Fruit fly (Drosophila melanogaster) whole organism, embryonic: ENCODE data around the gene CG31886.

Experiments used
- Asciz ChIP-seq: fragments of 200-800 bp; sonication (Bioruptor generic); optimal IDR thresholded peaks from 2 replicates; lab custom pipeline; 2017; ENCODE audit warnings: missing biosample characterization, mild to moderate bottlenecking, missing genetic modification characterization, missing genetic modification reagents
- BEAF-32 ChIP-seq: fragments of 200-800 bp; sonication (Bioruptor generic); optimal IDR thresholded peaks from 3 replicates; lab custom pipeline; 2017; ENCODE audit warnings: missing biosample characterization, missing genetic modification characterization, mild to moderate bottlenecking, moderate library complexity, missing genetic modification reagents
- CG11085 ChIP-seq: fragments of 200-800 bp; sonication (Bioruptor generic); IDR thresholded peaks from 2 replicates; pipeline ENCODE4 v1.3.6; 2022; ENCODE audit warnings: missing biosample characterization, missing genetic modification characterization
- CG13775 ChIP-seq: fragments of 200-800 bp; sonication (Bioruptor generic); optimal IDR thresholded peaks from 3 replicates; lab custom pipeline; 2017; ENCODE audit warnings: missing biosample characterization, mild to moderate bottlenecking, missing genetic modification characterization
- CG15011 ChIP-seq: fragments of 200-800 bp; sonication (Bioruptor generic); optimal IDR thresholded peaks from 3 replicates; lab custom pipeline; 2018; ENCODE audit warnings: missing biosample characterization, mild to moderate bottlenecking, missing genetic modification characterization
- CG15514 ChIP-seq: fragments of 200-800 bp; sonication (Bioruptor generic); optimal IDR thresholded peaks from 3 replicates; lab custom pipeline; 2017; ENCODE audit warnings: missing biosample characterization, missing genetic modification characterization, mild to moderate bottlenecking, moderate library complexity, missing genetic modification reagents
- CG1603 ChIP-seq: fragments of 200-800 bp; sonication (Bioruptor generic); optimal IDR thresholded peaks from 2 replicates; lab custom pipeline; 2019; ENCODE audit warnings: missing biosample characterization, mild to moderate bottlenecking, missing genetic modification characterization, moderate library complexity
- CG1647 ChIP-seq: fragments of 200-800 bp; sonication (Bioruptor generic); optimal IDR thresholded peaks from 3 replicates; lab custom pipeline; 2016; ENCODE audit warnings: missing biosample characterization, missing genetic modification characterization
- CG17568 ChIP-seq: fragments of 200-800 bp; sonication (Bioruptor generic); optimal IDR thresholded peaks from 2 replicates; lab custom pipeline; 2018; ENCODE audit warnings: missing biosample characterization, mild to moderate bottlenecking, missing genetic modification characterization, moderate library complexity
- CG17612 ChIP-seq: fragments of 200-800 bp; sonication (Bioruptor generic); IDR thresholded peaks from 2 replicates; pipeline ENCODE4 v1.3.6; 2022; ENCODE audit warnings: missing biosample characterization, missing genetic modification characterization
- CG18476 ChIP-seq: fragments of 200-800 bp; sonication (Bioruptor generic); optimal IDR thresholded peaks from 2 replicates; lab custom pipeline; 2016; ENCODE audit warnings: missing biosample characterization, mild to moderate bottlenecking, missing genetic modification characterization
- CG32532 ChIP-seq: fragments of 200-800 bp; sonication (Bioruptor generic); IDR thresholded peaks from 2 replicates; pipeline ENCODE4 v1.3.6; 2022; ENCODE audit warnings: missing biosample characterization, missing genetic modification characterization
- CG3407 ChIP-seq: fragments of 200-800 bp; sonication (Bioruptor generic); optimal IDR thresholded peaks from 2 replicates; lab custom pipeline; 2018; ENCODE audit warnings: missing biosample characterization, mild to moderate bottlenecking, missing genetic modification characterization
- CG34376 ChIP-seq: fragments of 200-800 bp; sonication (Bioruptor generic); optimal IDR thresholded peaks from 2 replicates; lab custom pipeline; 2018; ENCODE audit warnings: missing biosample characterization, mild to moderate bottlenecking, missing genetic modification characterization
- CG7745 ChIP-seq: fragments of 200-800 bp; sonication (Bioruptor generic); optimal IDR thresholded peaks from 2 replicates; lab custom pipeline; 2018; ENCODE audit warnings: missing biosample characterization, mild to moderate bottlenecking, missing genetic modification characterization, moderate library complexity
- CG8281 ChIP-seq: fragments of 200-800 bp; sonication (Bioruptor generic); optimal IDR thresholded peaks from 2 replicates; lab custom pipeline; 2018; ENCODE audit warnings: missing biosample characterization, mild to moderate bottlenecking, missing genetic modification characterization, moderate library complexity
- D19A ChIP-seq: fragments of 200-800 bp; optimal IDR thresholded peaks from 3 replicates; lab custom pipeline; 2019; ENCODE audit warnings: missing biosample characterization, mild to moderate bottlenecking, missing genetic modification characterization, moderate library complexity
- Dek ChIP-seq: fragments of 200-800 bp; sonication (Bioruptor generic); optimal IDR thresholded peaks from 3 replicates; lab custom pipeline; 2019; ENCODE audit warnings: missing biosample characterization, mild to moderate bottlenecking, missing genetic modification characterization, moderate library complexity
- Dip3 ChIP-seq: fragments of 200-800 bp; sonication (Bioruptor generic); optimal IDR thresholded peaks from 3 replicates; lab custom pipeline; 2016; ENCODE audit warnings: missing biosample characterization, missing genetic modification characterization
- Ets65A ChIP-seq: fragments of 200-800 bp; sonication (Bioruptor generic); peaks from one replicate; lab custom pipeline; 2016; ENCODE audit warnings: missing biosample characterization, missing genetic modification characterization
- H15 ChIP-seq: fragments of 200-800 bp; sonication (Bioruptor generic); IDR thresholded peaks from 3 replicates; pipeline ENCODE4 v1.3.6; 2022; ENCODE audit warnings: missing biosample characterization, missing genetic modification characterization
- H2.0 ChIP-seq: fragments of 200-800 bp; sonication (Bioruptor generic); IDR thresholded peaks from 2 replicates; pipeline ENCODE4 v1.3.6; 2022; ENCODE audit warnings: missing biosample characterization, missing genetic modification characterization
- HLH54F ChIP-seq: fragments of 200-800 bp; sonication (Bioruptor generic); optimal IDR thresholded peaks from 3 replicates; lab custom pipeline; 2016; ENCODE audit warnings: missing biosample characterization, missing genetic modification characterization
- Rx ChIP-seq: fragments of 200-800 bp; sonication (Bioruptor generic); IDR thresholded peaks from 2 replicates; pipeline ENCODE4 v1.3.6; 2022; ENCODE audit warnings: missing biosample characterization, missing genetic modification characterization
- Ssrp ChIP-seq: fragments of 200-800 bp; sonication (Bioruptor generic); optimal IDR thresholded peaks from 2 replicates; lab custom pipeline; 2018; ENCODE audit warnings: missing biosample characterization, mild to moderate bottlenecking, missing genetic modification characterization, moderate library complexity
- TFAM ChIP-seq: fragments of 200-800 bp; sonication (Bioruptor generic); optimal IDR thresholded peaks from 2 replicates; lab custom pipeline; 2017; ENCODE audit warnings: missing biosample characterization, missing genetic modification characterization, inconsistent platforms
- Xbp1 ChIP-seq: fragments of 200-800 bp; sonication (Bioruptor generic); optimal IDR thresholded peaks from 3 replicates; lab custom pipeline; 2016; ENCODE audit warnings: missing biosample characterization, mild to moderate bottlenecking, missing genetic modification characterization
- Xrp1 ChIP-seq: fragments of 200-800 bp; sonication (Bioruptor generic); IDR thresholded peaks from 2 replicates; pipeline ENCODE4 v1.3.6; 2022; ENCODE audit warnings: missing biosample characterization, missing genetic modification characterization
- ase ChIP-seq: fragments of 200-800 bp; sonication (Bioruptor generic); IDR thresholded peaks from 3 replicates; pipeline ENCODE4 v1.3.6; 2022; ENCODE audit warnings: missing biosample characterization, missing genetic modification characterization
- cad ChIP-seq: fragments of >200 bp; optimal IDR thresholded peaks from 2 replicates; lab custom pipeline; 2017; ENCODE audit warnings: missing biosample characterization, missing genetic modification characterization
- cas ChIP-seq: fragments of 200-800 bp; sonication (Bioruptor generic); IDR thresholded peaks from 2 replicates; pipeline ENCODE4 v1.3.6; 2022; ENCODE audit warnings: missing biosample characterization, missing genetic modification characterization
- fd3F ChIP-seq: fragments of 200-800 bp; sonication (Bioruptor generic); optimal IDR thresholded peaks from 2 replicates; lab custom pipeline; 2018; ENCODE audit warnings: missing biosample characterization, mild to moderate bottlenecking, missing genetic modification characterization, moderate library complexity
- grn ChIP-seq: fragments of 200-800 bp; sonication (Bioruptor generic); optimal IDR thresholded peaks from 3 replicates; lab custom pipeline; 2017; ENCODE audit warnings: missing biosample characterization, missing genetic modification characterization
- gsb-n ChIP-seq: fragments of 200-800 bp; sonication (Bioruptor generic); optimal IDR thresholded peaks from 3 replicates; lab custom pipeline; 2018; ENCODE audit warnings: missing biosample characterization, mild to moderate bottlenecking, missing genetic modification characterization
- ham ChIP-seq: fragments of 200-800 bp; sonication (Bioruptor generic); IDR thresholded peaks from 2 replicates; pipeline ENCODE4 v1.3.6; 2022; ENCODE audit warnings: missing biosample characterization, missing genetic modification characterization
- hb ChIP-seq: fragments of 200-800 bp; sonication (Bioruptor generic); IDR thresholded peaks from 3 replicates; pipeline ENCODE4 v1.3.6; 2022; ENCODE audit warnings: missing biosample characterization, missing genetic modification characterization; ENCODE audit not compliant: partially characterized antibody
- hbn ChIP-seq: fragments of 200-800 bp; sonication (Bioruptor generic); IDR thresholded peaks from 2 replicates; pipeline ENCODE4 v1.3.6; 2022; ENCODE audit warnings: missing biosample characterization, missing genetic modification characterization; ENCODE audit not compliant: partially characterized antibody
- her ChIP-seq: fragments of 200-800 bp; sonication (Bioruptor generic); optimal IDR thresholded peaks from 2 replicates; lab custom pipeline; 2016; ENCODE audit warnings: missing biosample characterization, missing genetic modification characterization
- lmd ChIP-seq: fragments of 200-800 bp; sonication (Bioruptor generic); IDR thresholded peaks from 2 replicates; pipeline ENCODE4 v1.3.6; 2022; ENCODE audit warnings: missing biosample characterization, missing genetic modification characterization
- luna ChIP-seq: fragments of 200-800 bp; sonication (Bioruptor generic); optimal IDR thresholded peaks from 2 replicates; lab custom pipeline; 2016; ENCODE audit warnings: missing biosample characterization, missing genetic modification characterization
- maf-S ChIP-seq: fragments of 200-800 bp; sonication (Bioruptor generic); optimal IDR thresholded peaks from 2 replicates; lab custom pipeline; 2016; ENCODE audit warnings: missing biosample characterization, missing genetic modification characterization
- mirr ChIP-seq: fragments of 200-800 bp; sonication (Bioruptor generic); optimal IDR thresholded peaks from 3 replicates; lab custom pipeline; 2018; ENCODE audit warnings: missing biosample characterization, mild to moderate bottlenecking, missing genetic modification characterization
- pan ChIP-seq, 4 experiments: fragments of >200 bp in 3 of 4; fragments of 200-800 bp in 1 of 4; sonication (Bioruptor generic) in 1 of 4; optimal IDR thresholded peaks in 3 of 4; IDR thresholded peaks in 1 of 4; 2 replicates each; pipeline versions ENCODE4 v1.3.6 to Lab custom; 2017 to 2022; ENCODE audit warnings: missing biosample characterization in 2 of 4, missing genetic modification characterization in 2 of 4, mixed read lengths in 1 of 4
- pros ChIP-seq: fragments of 200-800 bp; sonication (Bioruptor generic); optimal IDR thresholded peaks from 3 replicates; lab custom pipeline; 2019; ENCODE audit warnings: missing biosample characterization, mild to moderate bottlenecking, missing genetic modification characterization, moderate library complexity
- so ChIP-seq: fragments of 200-800 bp; sonication (Bioruptor generic); IDR thresholded peaks from 3 replicates; pipeline ENCODE4 v1.3.6; 2022; ENCODE audit warnings: missing biosample characterization, missing genetic modification characterization
- sob ChIP-seq: fragments of 200-800 bp; sonication (Bioruptor generic); IDR thresholded peaks from 2 replicates; pipeline ENCODE4 v1.3.6; 2022; ENCODE audit warnings: missing biosample characterization, missing genetic modification characterization
- stwl ChIP-seq: fragments of 200-800 bp; sonication (Bioruptor generic); optimal IDR thresholded peaks from 3 replicates; lab custom pipeline; 2018; ENCODE audit warnings: missing biosample characterization, mild to moderate bottlenecking, missing genetic modification characterization, moderate library complexity
- vfl ChIP-seq: fragments of 200-800 bp; sonication (Bioruptor generic); optimal IDR thresholded peaks from 2 replicates; lab custom pipeline; 2016; ENCODE audit warnings: missing biosample characterization, missing genetic modification characterization
- vvl ChIP-seq: fragments of 200-800 bp; sonication (Bioruptor generic); IDR thresholded peaks from 2 replicates; pipeline ENCODE4 v1.3.6; 2022; ENCODE audit warnings: missing biosample characterization, missing genetic modification characterization
- zen ChIP-seq: fragments of 200-800 bp; sonication (Bioruptor generic); optimal IDR thresholded peaks from 3 replicates; lab custom pipeline; 2018; ENCODE audit warnings: missing biosample characterization, mild to moderate bottlenecking, missing genetic modification characterization, moderate library complexity
- zfh1 ChIP-seq: fragments of 200-800 bp; sonication (Bioruptor generic); IDR thresholded peaks from 3 replicates; pipeline ENCODE4 v1.3.6; 2022; ENCODE audit warnings: missing biosample characterization, missing genetic modification characterization

The CG31886 gene

DNA sequence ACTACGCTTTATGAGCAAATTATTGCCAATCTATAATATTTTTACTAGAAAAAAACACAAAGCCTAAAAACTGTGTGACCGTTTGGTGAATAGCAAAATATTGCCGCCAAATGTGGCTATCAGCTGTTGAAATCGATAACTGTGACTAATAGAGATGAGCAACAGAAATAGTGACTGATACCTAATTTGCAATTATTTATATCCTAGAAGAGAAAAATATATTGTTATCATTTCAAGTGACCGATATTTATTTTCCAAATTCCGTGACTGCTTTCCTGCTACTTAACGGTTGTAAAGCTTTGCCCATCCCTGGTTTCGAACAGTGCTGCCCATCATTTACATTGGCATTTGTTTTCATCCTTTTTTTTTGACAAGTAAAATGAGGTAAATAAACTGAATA lies 38.4 kb upstream of the CG31886 start, which contains the start of the genes alien and CG18661 (continued):
- no peak for TF ChIP-seq Asciz
- peak; percentile 88 for TF ChIP-seq zfh1 (GFP tag; lab: Robert Waterston, UW)
- TF ChIP-seq HLH54F (GFP tag; lab: Kevin White, UChicago), result peak; percentile 82
- peak; percentile 9 for TF ChIP-seq CG15011 (GFP tag; lab: Kevin White, UChicago)
- peak; percentile 69 for TF ChIP-seq grn
- TF ChIP-seq Ssrp (tag; lab: Kevin White, UChicago), result peak; percentile 91
- peak; percentile 95 for TF ChIP-seq Dip3 (GFP tag; lab: Kevin White, UChicago)
- TF ChIP-seq vfl, result peak; percentile 71
- TF ChIP-seq TFAM, result no peak
- peak; percentile 71; the same call in 1 of the 2 replicates for TF ChIP-seq ham (GFP tag; lab: Robert Waterston, UW)
- TF ChIP-seq lmd (GFP tag; lab: Robert Waterston, UW), result peak; percentile 91
- no peak for TF ChIP-seq cad (GFP tag; lab: Kevin White, UChicago)
- TF ChIP-seq CG7745 (tag; lab: Kevin White, UChicago), result no peak
- peak; percentile 98 for TF ChIP-seq Ets65A (GFP tag; lab: Kevin White, UChicago)
- TF ChIP-seq mirr (GFP tag; lab: Kevin White, UChicago), result peak; percentile 23
- TF ChIP-seq vvl, result peak; percentile 92
- TF ChIP-seq CG17568, result no peak
- peak; percentile 60 for TF ChIP-seq gsb-n (tag; lab: Kevin White, UChicago)
- TF ChIP-seq Rx (GFP tag; lab: Robert Waterston, UW), result peak; percentile 79
- no peak for TF ChIP-seq CG8281
- peak; percentile 89 for TF ChIP-seq CG1603
- TF ChIP-seq D19A, result peak; percentile 62
- no peak for TF ChIP-seq pan (optimal IDR thresholded peaks at IDR 0.05; lab: Kevin White, UChicago)
- TF ChIP-seq pan (GFP tag; optimal IDR thresholded peaks at IDR 0.05 in 1 of 2, IDR thresholded peaks at IDR 0.05 in 1 of 2), result peak in 1 of 2 experiments; percentile 83
- TF ChIP-seq CG15514, result peak; percentile 65
- TF ChIP-seq CG17612 (GFP tag; lab: Robert Waterston, UW), result peak; percentile 45
- TF ChIP-seq CG11085 (GFP tag; lab: Robert Waterston, UW), result peak; percentile 86
- peak; percentile 78 for TF ChIP-seq her (GFP tag; lab: Kevin White, UChicago)
- TF ChIP-seq BEAF-32 (GFP tag; lab: Kevin White, UChicago), result peak; percentile 73
- TF ChIP-seq fd3F (GFP tag; lab: Kevin White, UChicago), result peak; percentile 44
- peak; percentile 94 for TF ChIP-seq luna
- no peak for TF ChIP-seq hbn (GFP tag; lab: Robert Waterston, UW)
- peak; percentile 76 for TF ChIP-seq CG1647
- TF ChIP-seq Xrp1 (GFP tag; lab: Robert Waterston, UW), result peak; percentile 85
- TF ChIP-seq CG32532 (GFP tag; lab: Robert Waterston, UW), result peak; percentile 92
- TF ChIP-seq CG18476 (GFP tag; lab: Kevin White, UChicago), result peak; percentile 22
- peak; percentile 96 for TF ChIP-seq cas (GFP tag; lab: Robert Waterston, UW)
- peak; percentile 90 for TF ChIP-seq sob (GFP tag; lab: Robert Waterston, UW)
- peak; percentile 84 for TF ChIP-seq Dek (tag; lab: Kevin White, UChicago)
- TF ChIP-seq CG3407, result no peak
- peak; percentile 4 for TF ChIP-seq CG34376
- TF ChIP-seq pros (GFP tag; lab: Kevin White, UChicago), result no peak
- peak; percentile 71 for TF ChIP-seq CG13775 (GFP tag; lab: Kevin White, UChicago)
- peak; percentile 82 for TF ChIP-seq so
- peak; percentile 98 for TF ChIP-seq Xbp1
- peak; percentile 85; the same call in 2 of the 3 replicates for TF ChIP-seq H15
- peak; percentile 98 for TF ChIP-seq H2.0 (GFP tag; lab: Robert Waterston, UW)
- TF ChIP-seq hb (GFP tag; lab: Robert Waterston, UW), result no peak
- peak; percentile 93 for TF ChIP-seq maf-S
- TF ChIP-seq stwl (tag; lab: Kevin White, UChicago), result peak; percentile 98
- peak; percentile 88 for TF ChIP-seq ase (GFP tag; lab: Robert Waterston, UW)
- peak; percentile 66 for TF ChIP-seq zen (tag; lab: Kevin White, UChicago)
